Worm (Caenorhabditis elegans) whole organism, L4/young adult: ENCODE data around the gene ZK563.7.

ENCODE experiments used
- W03F9.2 ChIP-seq: fragments of 150-350 bp; optimal IDR thresholded peaks from 2 replicates; lab custom pipeline; 2014; ENCODE audit warnings: missing biosample characterization, missing genetic modification characterization
- dao-5 ChIP-seq: sonication (generic microtip); optimal IDR thresholded peaks from 2 replicates; lab custom pipeline; 2016; ENCODE audit warnings: missing genotype, missing genetic modification characterization, moderate library complexity, missing compliant biosample characterization
- him-1 ChIP-seq: sonication (generic microtip); optimal IDR thresholded peaks from 2 replicates; lab custom pipeline; 2016; ENCODE audit warnings: missing genotype, missing genetic modification reagents, missing genetic modification characterization, missing compliant biosample characterization

The ZK563.7 gene

ce11 chrX:3375320-3375719 is 4.9 kb upstream of the ZK563.7 start:
- TF ChIP-seq him-1 (no peak), W03F9.2 (tag; lab: Kevin White, UChicago) (no peak), dao-5 (tag; lab: Kevin White, UChicago) (no peak)

- TF ChIP-seq him-1 (no peak), dao-5 (tag; lab: Kevin White, UChicago) (no peak), W03F9.2 (tag; lab: Kevin White, UChicago) (no peak)
These were observed 1.2 kb upstream of the ZK563.7 start, which contains the start of gene sorf-1 for ce11 chrX:3379114-3379513. Gene sorf-1, minus strand, starts transcription at chrX:3379248.

ce11 chrX:3385362-3385761 is 5.1 kb downstream of the ZK563.7 start, which contains the start of gene acp-1:
Gene acp-1, minus strand, starts transcription at chrX:3385462.
- no peak for TF ChIP-seq him-1
- TF ChIP-seq dao-5 (tag; lab: Kevin White, UChicago): no peak
- no peak for TF ChIP-seq W03F9.2 (tag; lab: Kevin White, UChicago)

- TF ChIP-seq dao-5 (tag; lab: Kevin White, UChicago): no peak
- TF ChIP-seq W03F9.2 (tag; lab: Kevin White, UChicago): no peak
- TF ChIP-seq him-1: no peak
These were observed 13.3 kb downstream of the ZK563.7 start, which contains the start of gene slcf-2 for ce11 chrX:3393562-3393961. Gene slcf-2, plus strand, starts transcription at chrX:3393862.

- TF ChIP-seq him-1 (no peak), dao-5 (tag; lab: Kevin White, UChicago) (no peak), W03F9.2 (tag; lab: Kevin White, UChicago) (no peak)
These were observed 16.5 kb downstream of the ZK563.7 start for ce11 chrX:3396735-3397134.

- TF ChIP-seq him-1: no peak
These were observed 19.6 kb downstream of the ZK563.7 start, which contains the start of gene cht-1 for ce11 chrX:3399917-3400316. Gene cht-1, minus strand, starts transcription at chrX:3400017.

ce11 chrX:3400387-3400786 is 20.1 kb downstream of the ZK563.7 start:
- TF ChIP-seq him-1 (no peak), W03F9.2 (tag; lab: Kevin White, UChicago) (no peak), dao-5 (tag; lab: Kevin White, UChicago) (no peak)

ce11 chrX:3401701-3402100 is 21.4 kb downstream of the ZK563.7 start, which contains the start of gene C04F6.9:
Gene C04F6.9, plus strand, starts transcription at chrX:3402001.
- TF ChIP-seq him-1 (no peak), dao-5 (tag; lab: Kevin White, UChicago) (no peak)

ce11 chrX:3403195-3403594 is 22.9 kb downstream of the ZK563.7 start, which contains the start of gene vit-5:
Gene vit-5, plus strand, starts transcription at chrX:3403471.
- TF ChIP-seq him-1 (no peak), W03F9.2 (tag; lab: Kevin White, UChicago) (no peak), dao-5 (tag; lab: Kevin White, UChicago) (no peak)

- no peak for TF ChIP-seq him-1
- TF ChIP-seq dao-5 (tag; lab: Kevin White, UChicago): no peak
- TF ChIP-seq W03F9.2 (tag; lab: Kevin White, UChicago): no peak
These were observed 28.5 kb downstream of the ZK563.7 start for ce11 chrX:3408717-3409303.

- TF ChIP-seq dao-5 (tag; lab: Kevin White, UChicago) (no peak), W03F9.2 (tag; lab: Kevin White, UChicago) (no peak), him-1 (no peak)
These were observed 31.3 kb downstream of the ZK563.7 start, which contains the start of gene unc-78 for ce11 chrX:3411565-3412022. Gene unc-78, minus strand, starts transcription at chrX:3411615.

- no peak for TF ChIP-seq W03F9.2 (tag; lab: Kevin White, UChicago)
- TF ChIP-seq dao-5 (tag; lab: Kevin White, UChicago): no peak
- TF ChIP-seq him-1: no peak
These were observed 34.4 kb downstream of the ZK563.7 start, which contains the start of gene dhs-27 for ce11 chrX:3414660-3415144. Gene dhs-27, minus strand, starts transcription at chrX:3414710.

- TF ChIP-seq him-1: no peak
- TF ChIP-seq dao-5 (tag; lab: Kevin White, UChicago): no peak
- no peak for TF ChIP-seq W03F9.2 (tag; lab: Kevin White, UChicago)
These were observed 35.8 kb downstream of the ZK563.7 start for ce11 chrX:3416063-3416462.

- TF ChIP-seq him-1: no peak
- no peak for TF ChIP-seq W03F9.2 (tag; lab: Kevin White, UChicago)
- no peak for TF ChIP-seq dao-5 (tag; lab: Kevin White, UChicago)
These were observed 38.8 kb downstream of the ZK563.7 start, which contains the start of gene C04F6.7 for ce11 chrX:3419084-3419483. Gene C04F6.7, minus strand, starts transcription at chrX:3419184.
